Worm (Caenorhabditis elegans) whole organism, L4 larva: ENCODE measurements around the gene C24B9.3.
"Not testable (repeated sequence)": the region's sequence is repeated elsewhere in the genome, so short reads cannot be mapped to it uniquely, and the experiment has no call there.

Experiments used
- aha-1 ChIP-seq: fragments of 150-350 bp; peaks from one replicate; lab custom pipeline; 2014; ENCODE audit warnings: missing biosample characterization, missing genetic modification characterization
- ama-1 ChIP-seq: fragments of 150-350 bp; optimal IDR thresholded peaks from 2 replicates; lab custom pipeline; 2014; ENCODE audit warnings: inconsistent platforms, mixed read lengths
- ces-1 ChIP-seq: fragments of 150-350 bp; sonication (generic microtip); optimal IDR thresholded peaks from 4 replicates; lab custom pipeline; 2014; ENCODE audit warnings: missing biosample characterization, missing genetic modification reagents, missing genetic modification characterization
- dmd-8 ChIP-seq: fragments of 200-800 bp; sonication (Bioruptor generic); IDR thresholded peaks from 2 replicates; pipeline ENCODE4 v1.3.6; 2022; ENCODE audit warnings: missing genetic modification characterization, missing compliant biosample characterization
- egl-27 ChIP-seq: sonication (generic microtip); optimal IDR thresholded peaks from 3 replicates; lab custom pipeline; 2017; ENCODE audit warnings: missing biosample characterization, missing genetic modification reagents, missing genetic modification characterization
- fos-1 ChIP-seq: fragments of 150-350 bp; optimal IDR thresholded peaks from 2 replicates; lab custom pipeline; 2014; ENCODE audit warnings: missing biosample characterization, missing genetic modification characterization
- jun-1 ChIP-seq: fragments of 150-350 bp; optimal IDR thresholded peaks from 2 replicates; lab custom pipeline; 2014; ENCODE audit warnings: missing biosample characterization, missing genetic modification reagents, missing genetic modification characterization
- nhr-6 ChIP-seq: fragments of 150-350 bp; optimal IDR thresholded peaks from 2 replicates; lab custom pipeline; 2014; ENCODE audit warnings: missing biosample characterization, missing genetic modification characterization
- spr-1 ChIP-seq: sonication (generic microtip); optimal IDR thresholded peaks from 2 replicates; lab custom pipeline; 2016; ENCODE audit warnings: mild to moderate bottlenecking, missing genetic modification characterization, missing compliant biosample characterization
- unc-62 ChIP-seq, 3 experiments: fragments of 150-350 bp in 1 of 3; sonication (generic microtip); optimal IDR thresholded peaks in 2 of 3; peaks in 1 of 3; 1 replicate in 1 of 3; 2 replicates in 2 of 3; lab custom pipeline; 2014 to 2017; ENCODE audit warnings: missing biosample characterization in 3 of 3, missing genetic modification characterization in 3 of 3, missing genetic modification reagents in 3 of 3, missing genotype in 1 of 3

- not testable (repeated sequence) for TF ChIP-seq ama-1 (lab: Kevin White, UChicago); aha-1 (tag; lab: Kevin White, UChicago); egl-27; jun-1 (tag; lab: Kevin White, UChicago); nhr-6 (tag; lab: Kevin White, UChicago); spr-1 (tag; lab: Kevin White, UChicago); dmd-8 (GFP tag; lab: Robert Waterston, UW); fos-1 (tag; lab: Kevin White, UChicago); unc-62 (GFP tag; optimal IDR thresholded peaks at IDR 0.05 in 1 of 2; lab: Kevin White, UChicago); unc-62 (tag; optimal IDR thresholded peaks at IDR 0.05; lab: Kevin White, UChicago); ces-1 (GFP tag; lab: Kevin White, UChicago)
Observed at ce11 chrV:2691703-2692102, 19.7 kb downstream of the C24B9.3 start.
